Worm (Caenorhabditis elegans) whole organism, L3 larva: ENCODE data around the gene tbck-1.

Experiments
- R02D3.7 ChIP-seq: fragments of 150-350 bp; optimal IDR thresholded peaks from 2 replicates; lab custom pipeline; 2014; ENCODE audit warnings: missing biosample characterization, missing genetic modification characterization
- fos-1 ChIP-seq: fragments of 150-350 bp; optimal IDR thresholded peaks from 2 replicates; lab custom pipeline; 2014; ENCODE audit warnings: missing biosample characterization, missing genetic modification characterization
- hmg-11 ChIP-seq: sonication (generic microtip); optimal IDR thresholded peaks from 2 replicates; lab custom pipeline; 2016; ENCODE audit warnings: missing genetic modification characterization, missing compliant biosample characterization
- jun-1 ChIP-seq: fragments of 150-350 bp; optimal IDR thresholded peaks from 2 replicates; lab custom pipeline; 2014; ENCODE audit warnings: missing biosample characterization, missing genetic modification reagents, missing genetic modification characterization
- nhr-23 ChIP-seq: fragments of 150-350 bp; optimal IDR thresholded peaks from 2 replicates; lab custom pipeline; 2014; ENCODE audit warnings: missing biosample characterization, missing genetic modification reagents, missing genetic modification characterization
- unc-39 ChIP-seq: sonication (generic microtip); optimal IDR thresholded peaks from 4 replicates; lab custom pipeline; 2017; ENCODE audit warnings: missing biosample characterization, missing genetic modification characterization
- zag-1 ChIP-seq: fragments of 150-350 bp; optimal IDR thresholded peaks from 2 replicates; lab custom pipeline; 2014; ENCODE audit warnings: missing biosample characterization, missing genetic modification characterization

- TF ChIP-seq unc-39 (tag; lab: Kevin White, UChicago) (no peak), nhr-23 (tag; lab: Kevin White, UChicago) (no peak), hmg-11 (tag; lab: Kevin White, UChicago) (no peak), fos-1 (tag; lab: Kevin White, UChicago) (no peak), jun-1 (tag; lab: Kevin White, UChicago) (no peak), R02D3.7 (no peak), zag-1 (no peak)
These were observed 9.6 kb upstream of the tbck-1 start for ce11 chrII:4818780-4819179.
